Fruit fly (Drosophila melanogaster) whole organism, pupa: Measurements from ENCODE around the gene Apt1.

Experiments
- CG10348 ChIP-seq: fragments of 200-800 bp; sonication (Bioruptor generic); IDR thresholded peaks from 2 replicates; pipeline ENCODE4 v1.3.6; 2022; ENCODE audit warnings: missing biosample characterization, missing genetic modification characterization
- CG12605 ChIP-seq: fragments of 200-800 bp; sonication (Bioruptor generic); IDR thresholded peaks from 2 replicates; pipeline ENCODE4 v1.3.6; 2022; ENCODE audit warnings: missing biosample characterization, missing genetic modification characterization
- CG13204 ChIP-seq: fragments of 200-800 bp; sonication (Bioruptor generic); optimal IDR thresholded peaks from 2 replicates; lab custom pipeline; 2018; ENCODE audit warnings: missing biosample characterization, mild to moderate bottlenecking, missing genetic modification characterization, moderate library complexity
- CG14655 ChIP-seq: fragments of 200-800 bp; sonication (Bioruptor generic); optimal IDR thresholded peaks from 3 replicates; lab custom pipeline; 2017; ENCODE audit warnings: mild to moderate bottlenecking, missing biosample characterization, missing genetic modification reagents, missing genetic modification characterization
- CG15710 ChIP-seq: fragments of 200-800 bp; sonication (Bioruptor generic); optimal IDR thresholded peaks from 2 replicates; lab custom pipeline; 2018; ENCODE audit warnings: missing biosample characterization, mild to moderate bottlenecking, missing genetic modification characterization, moderate library complexity
- CG17806 ChIP-seq: fragments of 200-800 bp; sonication (Bioruptor generic); optimal IDR thresholded peaks from 2 replicates; lab custom pipeline; 2018; ENCODE audit warnings: missing biosample characterization, mild to moderate bottlenecking, missing genetic modification characterization, moderate library complexity
- CG32121 ChIP-seq: fragments of 200-800 bp; sonication (Bioruptor generic); IDR thresholded peaks from 2 replicates; pipeline ENCODE4 v1.3.6; 2022; ENCODE audit warnings: missing biosample characterization, missing genetic modification characterization
- CG34367 ChIP-seq: fragments of 200-800 bp; sonication (Bioruptor generic); optimal IDR thresholded peaks from 2 replicates; lab custom pipeline; 2018; ENCODE audit warnings: missing biosample characterization, mild to moderate bottlenecking, missing genetic modification characterization
- CG4496 ChIP-seq: fragments of 200-800 bp; sonication (Bioruptor generic); IDR thresholded peaks from 3 replicates; pipeline ENCODE4 v1.3.6; 2022; ENCODE audit warnings: missing biosample characterization, missing genetic modification characterization
- CG8159 ChIP-seq: fragments of 200-800 bp; sonication (Bioruptor generic); optimal IDR thresholded peaks from 3 replicates; lab custom pipeline; 2018; ENCODE audit warnings: missing biosample characterization, mild to moderate bottlenecking, missing genetic modification characterization, moderate library complexity
- CG8301 ChIP-seq: fragments of 200-800 bp; sonication (Bioruptor generic); optimal IDR thresholded peaks from 2 replicates; lab custom pipeline; 2018; ENCODE audit warnings: missing biosample characterization, mild to moderate bottlenecking, missing genetic modification characterization
- CG9948 ChIP-seq: fragments of 200-800 bp; sonication (Bioruptor generic); optimal IDR thresholded peaks from 2 replicates; lab custom pipeline; 2018; ENCODE audit warnings: missing biosample characterization, mild to moderate bottlenecking, missing genetic modification characterization, moderate library complexity
- D1 ChIP-seq: fragments of 200-800 bp; sonication (Bioruptor generic); optimal IDR thresholded peaks from 2 replicates; lab custom pipeline; 2018; ENCODE audit warnings: missing biosample characterization, mild to moderate bottlenecking, missing genetic modification characterization, moderate library complexity
- EcR ChIP-seq: fragments of 200-800 bp; sonication (Bioruptor generic); optimal IDR thresholded peaks from 3 replicates; lab custom pipeline; 2019; ENCODE audit warnings: missing biosample characterization, missing genetic modification characterization, mild to moderate bottlenecking, moderate library complexity, missing genetic modification reagents
- Ets98B ChIP-seq: fragments of 200-800 bp; sonication (Bioruptor generic); IDR thresholded peaks from 2 replicates; pipeline ENCODE4 v1.3.6; 2022; ENCODE audit warnings: missing biosample characterization, missing genetic modification characterization
- Pif1A ChIP-seq: fragments of 200-800 bp; sonication (Bioruptor generic); optimal IDR thresholded peaks from 3 replicates; lab custom pipeline; 2016; ENCODE audit warnings: missing biosample characterization, missing genetic modification characterization
- Pif1B ChIP-seq: fragments of 200-800 bp; sonication (Bioruptor generic); optimal IDR thresholded peaks from 3 replicates; lab custom pipeline; 2016; ENCODE audit warnings: missing biosample characterization, missing genetic modification characterization
- Snoo ChIP-seq: fragments of 200-800 bp; sonication (Bioruptor generic); optimal IDR thresholded peaks from 3 replicates; lab custom pipeline; 2017; ENCODE audit warnings: missing biosample characterization, mild to moderate bottlenecking, missing genetic modification characterization, inconsistent platforms
- fd96Ca ChIP-seq: fragments of 200-800 bp; sonication (Bioruptor generic); IDR thresholded peaks from 3 replicates; pipeline ENCODE4 v1.3.6; 2022; ENCODE audit warnings: missing biosample characterization, missing genetic modification characterization
- gl ChIP-seq: fragments of 200-800 bp; sonication (Bioruptor generic); optimal IDR thresholded peaks from 2 replicates; lab custom pipeline; 2018; ENCODE audit warnings: missing biosample characterization, mild to moderate bottlenecking, missing genetic modification characterization
- rn ChIP-seq: fragments of 200-800 bp; sonication (Bioruptor generic); IDR thresholded peaks from 2 replicates; pipeline ENCODE4 v1.3.6; 2022; ENCODE audit warnings: missing biosample characterization, missing genetic modification characterization

Apt1 gene

DNA sequence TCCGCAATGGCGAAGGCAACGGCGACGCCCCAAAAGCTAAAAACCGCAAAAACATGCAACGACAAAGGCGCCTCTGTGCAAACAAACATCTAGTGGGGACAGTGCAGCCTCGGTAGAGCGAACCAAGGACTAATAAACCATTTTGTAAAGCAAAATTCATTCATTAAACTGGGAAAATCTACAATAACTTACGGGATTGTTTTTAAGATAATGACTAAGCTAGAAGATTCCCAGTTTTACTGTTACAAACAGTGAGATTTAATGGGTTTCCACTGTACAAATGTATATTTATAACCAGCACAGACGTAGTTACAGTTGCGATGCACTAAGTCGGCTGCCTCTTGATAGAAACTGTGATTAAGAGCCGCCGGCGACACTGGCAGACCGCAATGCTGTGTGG lies 28.4 kb downstream of the Apt1 start:
- TF ChIP-seq CG4496 (peak; percentile 93), CG13204 (GFP tag; lab: Kevin White, UChicago) (no peak), CG10348 (peak; percentile 85; the same call in 1 of the 2 replicates), EcR (GFP tag; lab: Kevin White, UChicago) (no peak), Pif1B (peak; percentile 7), CG15710 (tag; lab: Kevin White, UChicago) (peak; percentile 54), Snoo (tag; lab: Kevin White, UChicago) (no peak), Pif1A (GFP tag; lab: Kevin White, UChicago) (peak; percentile 50), Ets98B (GFP tag; lab: Robert Waterston, UW) (peak; percentile 92), rn (GFP tag; lab: Robert Waterston, UW) (peak; percentile 38; the same call in 1 of the 2 replicates), CG32121 (GFP tag; lab: Robert Waterston, UW) (peak; percentile 82), CG8159 (tag; lab: Kevin White, UChicago) (peak; percentile 59), gl (tag; lab: Kevin White, UChicago) (no peak), CG8301 (tag; lab: Kevin White, UChicago) (peak; percentile 63), CG14655 (GFP tag; lab: Kevin White, UChicago) (peak; percentile 82), D1 (no peak), CG17806 (tag; lab: Kevin White, UChicago) (peak; percentile 51), CG12605 (no peak; the same call in 1 of the 2 replicates), fd96Ca (GFP tag; lab: Robert Waterston, UW) (peak; percentile 91), CG9948 (tag; lab: Kevin White, UChicago) (no peak), CG34367 (tag; lab: Kevin White, UChicago) (peak; percentile 37)

dm6 chr3L:11678313-11678817 lies 50.5 kb downstream of the Apt1 start:
- no peak for TF ChIP-seq CG8301 (tag; lab: Kevin White, UChicago)
- TF ChIP-seq CG15710 (tag; lab: Kevin White, UChicago), result no peak
- TF ChIP-seq CG4496, result no peak
- TF ChIP-seq, all 21 proteins: peak for 0

dm6 chr3L:11680298-11680697 lies 52.5 kb downstream of the Apt1 start, which contains the start of gene CG32085:
CG32085 (minus strand) TSS chr3L:11680344.
- no peak for TF ChIP-seq CG15710 (tag; lab: Kevin White, UChicago)
- TF ChIP-seq CG8301 (tag; lab: Kevin White, UChicago), result peak; percentile 1
- TF ChIP-seq CG14655 (GFP tag; lab: Kevin White, UChicago), result peak; percentile 38
- no peak for TF ChIP-seq CG9948 (tag; lab: Kevin White, UChicago)
- peak; percentile 72 for TF ChIP-seq CG32121 (GFP tag; lab: Robert Waterston, UW)
- peak; percentile 42; the same call in 1 of the 2 replicates for TF ChIP-seq rn (GFP tag; lab: Robert Waterston, UW)
- TF ChIP-seq Pif1A (GFP tag; lab: Kevin White, UChicago), result peak; percentile 44
- TF ChIP-seq Pif1B, result no peak
- peak; percentile 74; the same call in 2 of the 3 replicates for TF ChIP-seq fd96Ca (GFP tag; lab: Robert Waterston, UW)
- peak; percentile 76 for TF ChIP-seq CG4496
- no peak for TF ChIP-seq CG34367 (tag; lab: Kevin White, UChicago)
- TF ChIP-seq Ets98B (GFP tag; lab: Robert Waterston, UW), result peak; percentile 79
